Worm (Caenorhabditis elegans) whole organism, L2 larva: Measurements from ENCODE around the gene clec-160.

Source experiments
- C34F6.9 ChIP-seq: fragments of 150-350 bp; optimal IDR thresholded peaks from 2 replicates; lab custom pipeline; 2014; ENCODE audit warnings: missing biosample characterization, missing genetic modification characterization
- F13H6.1 ChIP-seq: sonication (generic microtip); optimal IDR thresholded peaks from 2 replicates; lab custom pipeline; 2016; ENCODE audit warnings: missing genetic modification characterization, missing compliant biosample characterization
- R02D3.7 ChIP-seq: fragments of 150-350 bp; optimal IDR thresholded peaks from 2 replicates; lab custom pipeline; 2014; ENCODE audit warnings: missing biosample characterization, missing genetic modification characterization
- Y55F3AM.14 ChIP-seq: fragments of 200-800 bp; sonication (Bioruptor generic); optimal IDR thresholded peaks from 2 replicates; lab custom pipeline; 2018; ENCODE audit warnings: mild to moderate bottlenecking, missing genetic modification characterization, missing compliant biosample characterization
- ZK546.5 ChIP-seq: sonication (generic microtip); optimal IDR thresholded peaks from 2 replicates; lab custom pipeline; 2017; ENCODE audit warnings: missing biosample characterization, missing genetic modification characterization
- alr-1 ChIP-seq: fragments of 150-350 bp; optimal IDR thresholded peaks from 2 replicates; lab custom pipeline; 2014; ENCODE audit warnings: missing biosample characterization, missing genetic modification characterization
- aly-2 ChIP-seq: fragments of 150-350 bp; optimal IDR thresholded peaks from 2 replicates; lab custom pipeline; 2014; ENCODE audit warnings: missing biosample characterization, missing genetic modification characterization
- ama-1 ChIP-seq: fragments of 150-350 bp; optimal IDR thresholded peaks from 2 replicates; lab custom pipeline; 2018; ENCODE audit warnings: inconsistent platforms
- blmp-1 ChIP-seq: sonication (generic microtip); optimal IDR thresholded peaks from 2 replicates; lab custom pipeline; 2017; ENCODE audit warnings: missing genetic modification characterization, mild to moderate bottlenecking, missing compliant biosample characterization, antibody characterized with exemption, moderate library complexity; ENCODE audit not compliant: insufficient read depth
- ceh-82 ChIP-seq: fragments of 150-350 bp; optimal IDR thresholded peaks from 2 replicates; lab custom pipeline; 2014; ENCODE audit warnings: missing biosample characterization, missing genetic modification characterization
- crh-2 ChIP-seq: sonication (generic microtip); optimal IDR thresholded peaks from 2 replicates; lab custom pipeline; 2017; ENCODE audit warnings: missing biosample characterization, missing genetic modification characterization
- egl-27 ChIP-seq: sonication (generic microtip); optimal IDR thresholded peaks from 3 replicates; lab custom pipeline; 2017; ENCODE audit warnings: missing biosample characterization, missing genetic modification reagents, missing genetic modification characterization
- elt-1 ChIP-seq: fragments of 150-350 bp; optimal IDR thresholded peaks from 2 replicates; lab custom pipeline; 2014; ENCODE audit warnings: missing biosample characterization, missing genetic modification characterization
- elt-3 ChIP-seq: sonication (generic microtip); optimal IDR thresholded peaks from 2 replicates; lab custom pipeline; 2017; ENCODE audit warnings: missing biosample characterization, missing genetic modification characterization
- fos-1 ChIP-seq: fragments of 150-350 bp; optimal IDR thresholded peaks from 2 replicates; lab custom pipeline; 2014; ENCODE audit warnings: missing biosample characterization, missing genetic modification characterization
- gmeb-1 ChIP-seq: fragments of 150-350 bp; optimal IDR thresholded peaks from 2 replicates; lab custom pipeline; 2014; ENCODE audit warnings: missing biosample characterization, missing genetic modification characterization
- lin-11 ChIP-seq: fragments of 150-350 bp; sonication (generic microtip); optimal IDR thresholded peaks from 2 replicates; lab custom pipeline; 2014; ENCODE audit warnings: missing biosample characterization, missing genetic modification characterization, inconsistent platforms, mixed read lengths
- lin-13 ChIP-seq: fragments of 150-350 bp; optimal IDR thresholded peaks from 2 replicates; lab custom pipeline; 2014; ENCODE audit warnings: missing biosample characterization, missing genetic modification reagents, missing genetic modification characterization
- lin-39 ChIP-seq: fragments of 150-350 bp; optimal IDR thresholded peaks from 2 replicates; lab custom pipeline; 2014; ENCODE audit warnings: missing biosample characterization, missing genetic modification reagents, missing genetic modification characterization
- lsy-2 ChIP-seq, 2 experiments: fragments of 150-350 bp in 1 of 2; sonication (generic microtip) in 1 of 2; optimal IDR thresholded peaks; 2 replicates each; lab custom pipeline; 2014 to 2017; ENCODE audit warnings: missing biosample characterization in 2 of 2, missing genetic modification characterization in 2 of 2
- mab-5 ChIP-seq: fragments of 150-350 bp; optimal IDR thresholded peaks from 2 replicates; lab custom pipeline; 2014; ENCODE audit warnings: missing biosample characterization, missing genetic modification characterization
- mbf-1 ChIP-seq: sonication (generic microtip); optimal IDR thresholded peaks from 2 replicates; lab custom pipeline; 2017; ENCODE audit warnings: missing biosample characterization, missing genetic modification characterization
- nhr-10 ChIP-seq: sonication (generic microtip); optimal IDR thresholded peaks from 2 replicates; lab custom pipeline; 2017; ENCODE audit warnings: missing biosample characterization, missing genetic modification characterization
- nhr-11 ChIP-seq: fragments of 150-350 bp; optimal IDR thresholded peaks from 2 replicates; lab custom pipeline; 2014; ENCODE audit warnings: missing biosample characterization, missing genetic modification characterization
- nhr-12 ChIP-seq: fragments of 150-350 bp; optimal IDR thresholded peaks from 2 replicates; lab custom pipeline; 2014; ENCODE audit warnings: missing biosample characterization, missing genetic modification characterization
- nhr-129 ChIP-seq: fragments of 150-350 bp; optimal IDR thresholded peaks from 2 replicates; lab custom pipeline; 2014; ENCODE audit warnings: missing biosample characterization, missing genetic modification characterization
- nhr-21 ChIP-seq: fragments of 150-350 bp; optimal IDR thresholded peaks from 2 replicates; lab custom pipeline; 2014; ENCODE audit warnings: missing biosample characterization, missing genetic modification characterization
- nhr-23 ChIP-seq: fragments of 150-350 bp; optimal IDR thresholded peaks from 2 replicates; lab custom pipeline; 2014; ENCODE audit warnings: missing biosample characterization, missing genetic modification reagents, missing genetic modification characterization
- nhr-237 ChIP-seq: fragments of 150-350 bp; optimal IDR thresholded peaks from 2 replicates; lab custom pipeline; 2014; ENCODE audit warnings: missing biosample characterization, missing genetic modification characterization
- nhr-25 ChIP-seq: fragments of 150-350 bp; sonication (generic microtip); optimal IDR thresholded peaks from 3 replicates; lab custom pipeline; 2014; ENCODE audit warnings: missing biosample characterization, missing genetic modification characterization
- nhr-6 ChIP-seq: fragments of 150-350 bp; optimal IDR thresholded peaks from 2 replicates; lab custom pipeline; 2014; ENCODE audit warnings: missing biosample characterization, missing genetic modification characterization
- nhr-77 ChIP-seq: fragments of 150-350 bp; optimal IDR thresholded peaks from 2 replicates; lab custom pipeline; 2014; ENCODE audit warnings: missing biosample characterization, missing genetic modification characterization
- peb-1 ChIP-seq: fragments of 150-350 bp; optimal IDR thresholded peaks from 2 replicates; lab custom pipeline; 2014; ENCODE audit warnings: missing biosample characterization, missing genetic modification characterization
- sem-4 ChIP-seq: fragments of 150-350 bp; optimal IDR thresholded peaks from 2 replicates; lab custom pipeline; 2014; ENCODE audit warnings: missing biosample characterization, missing genetic modification reagents, missing genetic modification characterization
- skn-1 ChIP-seq: sonication (generic microtip); optimal IDR thresholded peaks from 2 replicates; lab custom pipeline; 2017; ENCODE audit warnings: missing biosample characterization, missing genetic modification characterization
- sma-3 ChIP-seq: sonication (generic microtip); optimal IDR thresholded peaks from 2 replicates; lab custom pipeline; 2016; ENCODE audit warnings: missing genetic modification reagents, missing genetic modification characterization, missing compliant biosample characterization
- sma-9 ChIP-seq, 2 experiments: fragments of 150-350 bp in 1 of 2; sonication (generic microtip) in 1 of 2; optimal IDR thresholded peaks; 2 replicates each; lab custom pipeline; 2014 to 2016; ENCODE audit warnings: missing genetic modification characterization in 2 of 2, mild to moderate bottlenecking in 1 of 2, missing biosample characterization in 1 of 2, missing compliant biosample characterization in 1 of 2, missing genetic modification reagents in 1 of 2, moderate library complexity in 1 of 2
- snpc-4 ChIP-seq: fragments of 150-350 bp; optimal IDR thresholded peaks from 2 replicates; lab custom pipeline; 2014; ENCODE audit warnings: missing biosample characterization, missing genetic modification characterization
- unc-39 ChIP-seq: fragments of 150-350 bp; optimal IDR thresholded peaks from 2 replicates; lab custom pipeline; 2014; ENCODE audit warnings: missing biosample characterization, missing genetic modification characterization
- unc-55 ChIP-seq: fragments of 150-350 bp; sonication (generic microtip); optimal IDR thresholded peaks from 3 replicates; lab custom pipeline; 2014; ENCODE audit warnings: missing biosample characterization, missing genetic modification reagents, missing genetic modification characterization
- unc-62 ChIP-seq: fragments of 150-350 bp; optimal IDR thresholded peaks from 2 replicates; lab custom pipeline; 2014; ENCODE audit warnings: missing biosample characterization, missing genetic modification reagents, missing genetic modification characterization
- zag-1 ChIP-seq: fragments of 150-350 bp; optimal IDR thresholded peaks from 2 replicates; lab custom pipeline; 2014; ENCODE audit warnings: missing biosample characterization, missing genetic modification characterization
- ztf-1 ChIP-seq: fragments of 200-800 bp; sonication (Bioruptor generic); conservative IDR thresholded peaks from 2 replicates; pipeline ENCODE4 v1.3.6; 2022; ENCODE audit warnings: missing genetic modification characterization, missing compliant biosample characterization
- ztf-11 ChIP-seq: sonication (generic microtip); optimal IDR thresholded peaks from 2 replicates; lab custom pipeline; 2017; ENCODE audit warnings: missing biosample characterization, missing genetic modification characterization
- ztf-4 ChIP-seq: fragments of 150-350 bp; optimal IDR thresholded peaks from 2 replicates; lab custom pipeline; 2014; ENCODE audit warnings: missing biosample characterization, missing genetic modification characterization

Gene clec-160

DNA sequence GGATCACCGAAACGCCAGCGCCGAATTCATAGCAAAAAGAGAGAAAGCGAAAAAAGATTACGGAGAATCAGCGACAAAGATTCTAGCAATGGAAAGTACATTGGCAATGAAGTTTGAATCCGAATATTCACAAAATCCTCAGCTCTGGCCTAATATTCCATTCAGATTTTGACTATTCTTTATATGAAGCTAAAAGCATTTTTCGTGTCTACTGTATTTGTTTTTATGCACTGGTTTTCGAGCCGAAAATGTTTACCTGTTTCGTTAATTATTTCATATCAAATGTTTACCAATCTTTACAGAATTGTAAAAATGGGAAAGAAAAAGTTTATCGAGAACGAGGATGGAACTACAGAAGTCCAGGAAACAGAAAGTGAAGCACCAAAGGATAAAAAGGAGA, 32.5 kb upstream of the clec-160 start, which contains the start of gene F10E9.4:
Gene F10E9.4, plus strand, starts transcription at position 301 of the 400 bp plus-strand sequence.
- TF ChIP-seq ZK546.5 (no peak), R02D3.7 (tag; lab: Kevin White, UChicago) (no peak), ztf-4 (tag; lab: Kevin White, UChicago) (no peak), ztf-11 (tag; lab: Kevin White, UChicago) (no peak), fos-1 (no peak), ztf-1 (GFP tag; lab: Robert Waterston, UW) (no peak), nhr-77 (tag; lab: Kevin White, UChicago) (no peak), alr-1 (tag; lab: Kevin White, UChicago) (no peak)

DNA sequence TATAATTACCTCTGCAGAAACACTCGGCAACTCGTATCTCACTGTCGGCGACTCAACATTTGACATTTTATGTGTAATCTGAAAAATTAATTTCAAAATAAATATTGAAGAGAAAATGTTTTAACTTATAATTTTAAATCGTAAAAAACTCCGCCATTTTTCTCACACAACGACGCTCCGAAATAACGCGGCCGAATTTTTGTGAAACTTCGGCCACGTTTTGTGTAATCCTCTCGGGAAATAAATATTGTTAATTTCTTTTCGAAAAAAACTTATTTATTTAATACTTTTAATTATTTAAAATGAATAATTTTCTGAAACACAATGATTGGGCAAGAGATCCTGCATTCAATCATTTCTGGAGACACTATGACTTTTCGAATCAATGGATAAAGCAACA, 31.6 kb upstream of the clec-160 start, which contains the start of the genes F10E9.7 and F10E9.5:
Gene F10E9.7, minus strand, starts transcription at position 86 of the 400 bp plus-strand sequence.
Gene F10E9.5, plus strand, starts transcription at position 237 of the 400 bp plus-strand sequence.
- TF ChIP-seq nhr-77 (tag; lab: Kevin White, UChicago) (peak; percentile 43), nhr-6 (tag; lab: Kevin White, UChicago) (peak; percentile 77), unc-39 (tag; lab: Kevin White, UChicago) (no peak), ama-1 (lab: Kevin White, UChicago) (no peak), nhr-25 (tag; lab: Kevin White, UChicago) (peak; percentile 83), blmp-1 (tag; lab: Kevin White, UChicago) (peak; percentile 56), lsy-2 (tag; optimal IDR thresholded peaks at IDR 0.05; lab: Kevin White, UChicago) (peak; percentile 75 to 96), elt-1 (tag; lab: Kevin White, UChicago) (no peak), sem-4 (tag; lab: Kevin White, UChicago) (peak; percentile 95), egl-27 (tag; lab: Kevin White, UChicago) (peak; percentile 72), alr-1 (tag; lab: Kevin White, UChicago) (no peak), nhr-11 (tag; lab: Kevin White, UChicago) (no peak), mab-5 (tag; lab: Kevin White, UChicago) (peak; percentile 27), R02D3.7 (tag; lab: Kevin White, UChicago) (no peak), nhr-21 (tag; lab: Kevin White, UChicago) (peak; percentile 74), lin-13 (peak; percentile 84), zag-1 (tag; lab: Kevin White, UChicago) (no peak), aly-2 (tag; lab: Kevin White, UChicago) (no peak), ztf-4 (tag; lab: Kevin White, UChicago) (peak; percentile 67), sma-9 (GFP tag; optimal IDR thresholded peaks at IDR 0.05; lab: Kevin White, UChicago) (peak; percentile 96), sma-9 (tag; optimal IDR thresholded peaks at IDR 0.05; lab: Kevin White, UChicago) (no peak), lin-39 (tag; lab: Kevin White, UChicago) (no peak), elt-3 (tag; lab: Kevin White, UChicago) (no peak), C34F6.9 (tag; lab: Kevin White, UChicago) (peak; percentile 94), mbf-1 (tag; lab: Kevin White, UChicago) (no peak), nhr-23 (tag; lab: Kevin White, UChicago) (no peak), Y55F3AM.14 (GFP tag; lab: Kevin White, UChicago) (no peak), peb-1 (tag; lab: Kevin White, UChicago) (no peak), ztf-11 (tag; lab: Kevin White, UChicago) (no peak), crh-2 (tag; lab: Kevin White, UChicago) (peak; percentile 95), unc-62 (GFP tag; lab: Kevin White, UChicago) (no peak), F13H6.1 (peak; percentile 89), gmeb-1 (peak; percentile 92), sma-3 (GFP tag; lab: Kevin White, UChicago) (peak; percentile 96), lin-11 (tag; lab: Kevin White, UChicago) (peak; percentile 46), nhr-12 (no peak), nhr-10 (tag; lab: Kevin White, UChicago) (peak; percentile 40), unc-55 (GFP tag; lab: Kevin White, UChicago) (peak; percentile 92), ztf-1 (GFP tag; lab: Robert Waterston, UW) (no peak), skn-1 (tag; lab: Kevin White, UChicago) (peak; percentile 36), fos-1 (peak; percentile 84), ceh-82 (no peak), nhr-237 (tag; lab: Kevin White, UChicago) (no peak), snpc-4 (tag; lab: Kevin White, UChicago) (peak; percentile 77), ZK546.5 (no peak), nhr-129 (tag; lab: Kevin White, UChicago) (peak; percentile 32)
